Worm (Caenorhabditis elegans) whole organism, young adult: ENCODE results near the gene F32G8.2.

Experiments used
- B0261.1 ChIP-seq: sonication (generic microtip); optimal IDR thresholded peaks from 2 replicates; lab custom pipeline; 2016; ENCODE audit warnings: mild to moderate bottlenecking, missing genetic modification characterization, moderate library complexity, missing compliant biosample characterization
- F23B12.7 ChIP-seq: sonication (generic microtip); optimal IDR thresholded peaks from 2 replicates; lab custom pipeline; 2017; ENCODE audit warnings: missing genetic modification characterization, mild to moderate bottlenecking, missing compliant biosample characterization, antibody characterized with exemption, moderate library complexity; ENCODE audit not compliant: insufficient read depth
- F37B4.10 ChIP-seq: fragments of 200-800 bp; sonication (Bioruptor generic); IDR thresholded peaks from 2 replicates; pipeline ENCODE4 v1.3.6; 2022; ENCODE audit warnings: missing genetic modification characterization, missing compliant biosample characterization
- F57A8.1 ChIP-seq: fragments of 200-800 bp; sonication (Bioruptor generic); optimal IDR thresholded peaks from 2 replicates; lab custom pipeline; 2018; ENCODE audit warnings: mild to moderate bottlenecking, missing genetic modification characterization, moderate library complexity, missing compliant biosample characterization
- T26A5.8 ChIP-seq: sonication (generic microtip); optimal IDR thresholded peaks from 2 replicates; lab custom pipeline; 2016; ENCODE audit warnings: missing genetic modification characterization, missing compliant biosample characterization
- Y95B8A.8 ChIP-seq: fragments of 200-800 bp; sonication (Bioruptor generic); IDR thresholded peaks from 2 replicates; pipeline ENCODE4 v1.3.6; 2022; ENCODE audit warnings: missing genetic modification reagents, missing genetic modification characterization, missing compliant biosample characterization
- akir-1 ChIP-seq: fragments of 200-800 bp; sonication (Bioruptor generic); optimal IDR thresholded peaks from 2 replicates; lab custom pipeline; 2018; ENCODE audit warnings: mild to moderate bottlenecking, missing genetic modification characterization, moderate library complexity, missing compliant biosample characterization
- aptf-2 ChIP-seq: fragments of 200-800 bp; sonication (Bioruptor generic); conservative IDR thresholded peaks from 2 replicates; pipeline ENCODE4 v1.3.6; 2022; ENCODE audit warnings: missing genetic modification reagents, missing genetic modification characterization, missing compliant biosample characterization
- atf-7 ChIP-seq: sonication (generic microtip); optimal IDR thresholded peaks from 2 replicates; lab custom pipeline; 2017; ENCODE audit warnings: mild to moderate bottlenecking, missing genetic modification characterization, missing compliant biosample characterization
- ceh-79 ChIP-seq: sonication (generic microtip); optimal IDR thresholded peaks from 2 replicates; lab custom pipeline; 2017; ENCODE audit warnings: mild to moderate bottlenecking, missing genetic modification characterization, missing compliant biosample characterization
- ceh-91 ChIP-seq: fragments of 200-800 bp; sonication (Bioruptor generic); IDR thresholded peaks from 2 replicates; pipeline ENCODE4 v1.3.6; 2022; ENCODE audit warnings: missing genetic modification reagents, missing genetic modification characterization, missing compliant biosample characterization
- dpff-1 ChIP-seq: sonication (generic microtip); optimal IDR thresholded peaks from 2 replicates; lab custom pipeline; 2017; ENCODE audit warnings: mild to moderate bottlenecking, missing genetic modification characterization, missing compliant biosample characterization
- dpl-1 ChIP-seq: fragments of 150-350 bp; optimal IDR thresholded peaks from 2 replicates; lab custom pipeline; 2014; ENCODE audit warnings: missing biosample characterization, missing genetic modification reagents, missing genetic modification characterization
- egl-44 ChIP-seq: fragments of 200-800 bp; sonication (Bioruptor generic); IDR thresholded peaks from 2 replicates; pipeline ENCODE4 v1.3.6; 2022; ENCODE audit warnings: missing genetic modification reagents, missing genetic modification characterization, missing compliant biosample characterization
- egrh-3 ChIP-seq: fragments of 200-800 bp; sonication (Bioruptor generic); IDR thresholded peaks from 2 replicates; pipeline ENCODE4 v1.3.6; 2022; ENCODE audit warnings: missing genetic modification reagents, missing genetic modification characterization, missing compliant biosample characterization
- hsf-1 ChIP-seq: fragments of 200-800 bp; sonication (Bioruptor generic); IDR thresholded peaks from 2 replicates; pipeline ENCODE4 v1.3.6; 2022; ENCODE audit warnings: missing genetic modification reagents, missing genetic modification characterization, missing compliant biosample characterization
- lag-1 ChIP-seq: fragments of 200-800 bp; sonication (Bioruptor generic); IDR thresholded peaks from 2 replicates; pipeline ENCODE4 v1.3.6; 2022; ENCODE audit warnings: missing genetic modification reagents, missing genetic modification characterization, missing compliant biosample characterization
- let-607 ChIP-seq, 2 experiments: fragments of 200-800 bp in 1 of 2; sonication (Bioruptor generic) in 1 of 2; sonication (generic microtip) in 1 of 2; optimal IDR thresholded peaks; 2 replicates each; lab custom pipeline; 2016 to 2018; ENCODE audit warnings: mild to moderate bottlenecking in 2 of 2, missing compliant biosample characterization in 2 of 2, missing genetic modification characterization in 2 of 2, moderate library complexity in 2 of 2, missing genotype in 1 of 2
- lin-40 ChIP-seq: sonication (generic microtip); optimal IDR thresholded peaks from 2 replicates; lab custom pipeline; 2016; ENCODE audit warnings: missing genetic modification characterization, mild to moderate bottlenecking, missing compliant biosample characterization, missing genotype, missing genetic modification reagents
- lsl-1 ChIP-seq: fragments of 200-800 bp; sonication (Bioruptor generic); optimal IDR thresholded peaks from 2 replicates; lab custom pipeline; 2018; ENCODE audit warnings: mild to moderate bottlenecking, missing genetic modification characterization, moderate library complexity, missing compliant biosample characterization
- lsy-27 ChIP-seq: sonication (generic microtip); optimal IDR thresholded peaks from 2 replicates; lab custom pipeline; 2017; ENCODE audit warnings: missing genetic modification characterization, mild to moderate bottlenecking, missing compliant biosample characterization, antibody characterized with exemption, missing genotype, borderline replicate concordance; ENCODE audit not compliant: insufficient read depth
- mcd-1 ChIP-seq: fragments of 200-800 bp; sonication (Bioruptor generic); IDR thresholded peaks from 2 replicates; pipeline ENCODE4 v1.3.6; 2022; ENCODE audit warnings: missing genetic modification reagents, missing genetic modification characterization, missing compliant biosample characterization
- mel-28 ChIP-seq: sonication (generic microtip); optimal IDR thresholded peaks from 2 replicates; lab custom pipeline; 2016; ENCODE audit warnings: borderline replicate concordance, mild to moderate bottlenecking, missing genetic modification characterization, missing compliant biosample characterization
- nfya-2 ChIP-seq: fragments of 200-800 bp; sonication (Bioruptor generic); IDR thresholded peaks from 2 replicates; pipeline ENCODE4 v1.3.6; 2022; ENCODE audit warnings: missing genetic modification reagents, missing genetic modification characterization, missing compliant biosample characterization
- nhr-80 ChIP-seq: sonication (generic microtip); optimal IDR thresholded peaks from 2 replicates; lab custom pipeline; 2016; ENCODE audit warnings: missing genetic modification characterization, missing compliant biosample characterization
- nhr-90 ChIP-seq: sonication (generic microtip); optimal IDR thresholded peaks from 2 replicates; lab custom pipeline; 2016; ENCODE audit warnings: missing genotype, mild to moderate bottlenecking, missing genetic modification characterization, missing compliant biosample characterization
- pbrm-1 ChIP-seq: fragments of 200-800 bp; sonication (Bioruptor generic); IDR thresholded peaks from 2 replicates; pipeline ENCODE4 v1.3.6; 2022; ENCODE audit warnings: missing genetic modification reagents, missing genetic modification characterization, missing compliant biosample characterization
- repo-1 ChIP-seq: sonication (generic microtip); optimal IDR thresholded peaks from 2 replicates; lab custom pipeline; 2017; ENCODE audit warnings: mild to moderate bottlenecking, missing genetic modification characterization, missing compliant biosample characterization
- snpc-1.1 ChIP-seq: sonication (generic microtip); optimal IDR thresholded peaks from 2 replicates; lab custom pipeline; 2017; ENCODE audit warnings: missing genetic modification characterization, mild to moderate bottlenecking, missing compliant biosample characterization, antibody characterized with exemption, moderate library complexity, missing genotype, missing genetic modification reagents; ENCODE audit not compliant: insufficient read depth
- tbx-9 ChIP-seq: sonication (generic microtip); optimal IDR thresholded peaks from 2 replicates; lab custom pipeline; 2016; ENCODE audit warnings: borderline replicate concordance, missing genetic modification characterization, inconsistent platforms, missing compliant biosample characterization
- zim-3 ChIP-seq: sonication (generic microtip); optimal IDR thresholded peaks from 2 replicates; lab custom pipeline; 2017; ENCODE audit warnings: mild to moderate bottlenecking, missing genetic modification characterization, moderate library complexity, missing compliant biosample characterization
- ztf-22 ChIP-seq: fragments of 200-800 bp; sonication (Bioruptor generic); optimal IDR thresholded peaks from 2 replicates; lab custom pipeline; 2018; ENCODE audit warnings: mild to moderate bottlenecking, missing genetic modification characterization, moderate library complexity, missing compliant biosample characterization

F32G8.2 gene

ce11 chrV:10557676-10558075 is 7.9 kb downstream of the F32G8.2 start, which contains the start of gene best-14:
TSS of gene best-14 (plus strand) at chrV:10557976.
- TF ChIP-seq tbx-9 (no peak), egrh-3 (GFP tag; lab: Robert Waterston, UW) (no peak), T26A5.8 (tag; lab: Kevin White, UChicago) (no peak), F23B12.7 (no peak)

- TF ChIP-seq mcd-1 = no peak
- no peak for TF ChIP-seq egl-44
Measured at ce11 chrV:10560621-10561020, 10.8 kb downstream of the F32G8.2 start, which contains the start of gene col-152. TSS of gene col-152 (plus strand) at chrV:10560921.

DNA sequence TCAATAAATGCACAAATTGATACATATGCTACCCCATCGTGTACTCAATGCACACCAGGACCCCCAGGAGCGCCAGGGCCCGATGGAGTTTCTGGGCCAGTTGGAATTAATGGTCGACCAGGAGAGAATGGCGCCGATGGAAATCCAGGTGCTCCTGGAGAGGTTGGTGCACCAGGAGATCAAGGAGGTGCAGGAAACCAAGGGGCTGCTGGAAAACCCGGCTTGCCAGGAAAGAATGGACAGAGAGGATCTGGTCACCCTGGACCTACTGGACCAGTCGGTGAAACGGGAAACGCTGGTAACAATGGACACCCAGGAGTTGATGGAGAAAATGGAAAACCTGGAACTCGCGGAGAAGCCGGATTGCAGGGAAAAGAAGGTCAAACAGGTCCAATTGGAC is 11.8 kb downstream of the F32G8.2 start:
- peak; percentile 30 for TF ChIP-seq ztf-22 (GFP tag; lab: Kevin White, UChicago)
- TF ChIP-seq B0261.1 (tag; lab: Kevin White, UChicago) = no peak
- TF ChIP-seq egrh-3 (GFP tag; lab: Robert Waterston, UW) = peak; percentile 52; the same call in 1 of the 2 replicates
- TF ChIP-seq ceh-91 (GFP tag; lab: Robert Waterston, UW) = no peak

DNA sequence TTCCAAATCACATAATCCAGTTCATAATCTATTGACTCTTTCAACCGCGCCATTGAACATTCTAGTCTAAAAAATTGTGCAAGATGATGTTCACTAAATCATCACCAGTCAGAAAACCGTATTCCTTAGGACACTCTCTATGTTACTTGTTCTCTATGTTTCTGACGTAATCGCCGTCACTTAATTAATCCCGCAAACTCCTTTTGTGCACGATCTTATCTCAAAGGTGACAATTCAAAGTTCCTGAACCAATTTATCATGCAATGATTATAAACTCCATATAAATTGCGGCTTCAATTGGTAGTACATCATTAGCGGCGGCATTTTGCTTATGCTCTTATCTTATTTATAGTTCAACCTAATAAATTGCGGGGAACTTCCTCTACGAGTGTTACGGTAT is 13.0 kb downstream of the F32G8.2 start:
- TF ChIP-seq hsf-1 (GFP tag; lab: Robert Waterston, UW) = no peak
- no peak for TF ChIP-seq Y95B8A.8
- TF ChIP-seq lsl-1 (GFP tag; lab: Kevin White, UChicago) = no peak
- no peak for TF ChIP-seq dpff-1
- TF ChIP-seq snpc-1.1 = no peak
- no peak for TF ChIP-seq repo-1 (tag; lab: Kevin White, UChicago)
- no peak for TF ChIP-seq lin-40 (tag; lab: Kevin White, UChicago)
- TF ChIP-seq nhr-80 (tag; lab: Kevin White, UChicago) = peak; percentile 60
- no peak for TF ChIP-seq F57A8.1 (GFP tag; lab: Kevin White, UChicago)
- no peak for TF ChIP-seq lag-1 (GFP tag; lab: Robert Waterston, UW)
- TF ChIP-seq akir-1 (GFP tag; lab: Kevin White, UChicago) = no peak
- TF ChIP-seq lsy-27 (tag; lab: Kevin White, UChicago) = no peak
- peak; percentile 63 for TF ChIP-seq atf-7 (tag; lab: Kevin White, UChicago)

DNA sequence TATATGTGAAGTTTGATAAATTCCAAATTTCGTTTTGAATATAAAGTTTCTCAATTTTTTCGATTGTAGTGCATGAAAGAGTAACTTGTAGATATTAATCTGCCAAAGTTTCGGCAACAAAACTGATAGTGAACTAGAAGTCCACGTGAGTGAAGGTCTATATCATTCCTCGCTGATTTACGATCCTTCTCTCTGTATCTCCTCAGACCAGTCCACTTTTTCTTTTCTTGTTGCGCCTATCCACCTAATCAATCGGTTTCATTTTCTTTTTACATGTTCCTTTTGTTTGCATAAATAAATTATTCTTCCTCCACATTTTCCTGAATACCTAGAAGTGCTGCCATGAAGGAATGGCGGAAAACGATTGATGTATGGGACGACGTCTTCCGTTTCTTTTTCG is 14.3 kb downstream of the F32G8.2 start:
- no peak for TF ChIP-seq aptf-2 (GFP tag; lab: Robert Waterston, UW)
- TF ChIP-seq ceh-79 = no peak
- no peak for TF ChIP-seq zim-3
- no peak for TF ChIP-seq pbrm-1 (GFP tag; lab: Robert Waterston, UW)
- TF ChIP-seq let-607 (tag; optimal IDR thresholded peaks at IDR 0.05; lab: Kevin White, UChicago) = no peak
- TF ChIP-seq nfya-2 (GFP tag; lab: Robert Waterston, UW) = no peak
- TF ChIP-seq nhr-90 (tag; lab: Kevin White, UChicago) = no peak
- TF ChIP-seq mel-28 (tag; lab: Kevin White, UChicago) = no peak
- no peak for TF ChIP-seq dpl-1 (GFP tag; lab: Kevin White, UChicago)
- no peak for TF ChIP-seq F37B4.10 (GFP tag; lab: Robert Waterston, UW)
